Fruit fly (Drosophila melanogaster) whole organism, embryonic: Measurements from ENCODE around the gene CG43998.

Source experiments
- ATbp ChIP-seq: fragments of 200-800 bp; sonication (Bioruptor generic); optimal IDR thresholded peaks from 2 replicates; lab custom pipeline; 2017; ENCODE audit warnings: missing biosample characterization, mild to moderate bottlenecking, missing genetic modification characterization, missing genetic modification reagents
- BEAF-32 ChIP-seq: fragments of 200-800 bp; sonication (Bioruptor generic); optimal IDR thresholded peaks from 3 replicates; lab custom pipeline; 2017; ENCODE audit warnings: missing biosample characterization, missing genetic modification characterization, mild to moderate bottlenecking, moderate library complexity, missing genetic modification reagents
- Blimp-1 ChIP-seq: fragments of 200-800 bp; sonication (Bioruptor generic); optimal IDR thresholded peaks from 3 replicates; lab custom pipeline; 2018; ENCODE audit warnings: missing biosample characterization, missing genetic modification characterization, mild to moderate bottlenecking, moderate library complexity, missing genetic modification reagents
- CG10366 ChIP-seq: fragments of 200-800 bp; sonication (Bioruptor generic); IDR thresholded peaks from 2 replicates; pipeline ENCODE4 v1.3.6; 2022; ENCODE audit warnings: missing biosample characterization, missing genetic modification characterization
- CG12155 ChIP-seq: fragments of 200-800 bp; sonication (Bioruptor generic); optimal IDR thresholded peaks from 3 replicates; lab custom pipeline; 2016; ENCODE audit warnings: missing biosample characterization, missing genetic modification characterization
- CG12219 ChIP-seq: fragments of 200-800 bp; sonication (Bioruptor generic); optimal IDR thresholded peaks from 3 replicates; lab custom pipeline; 2018; ENCODE audit warnings: missing biosample characterization, mild to moderate bottlenecking, missing genetic modification characterization
- CG13123 ChIP-seq: fragments of 200-800 bp; sonication (Bioruptor generic); optimal IDR thresholded peaks from 2 replicates; lab custom pipeline; 2016; ENCODE audit warnings: missing biosample characterization, missing genetic modification characterization
- CG13624 ChIP-seq: fragments of 200-800 bp; sonication (Bioruptor generic); optimal IDR thresholded peaks from 2 replicates; lab custom pipeline; 2016; ENCODE audit warnings: missing biosample characterization, missing genetic modification characterization
- CG17568 ChIP-seq: fragments of 200-800 bp; sonication (Bioruptor generic); optimal IDR thresholded peaks from 2 replicates; lab custom pipeline; 2018; ENCODE audit warnings: missing biosample characterization, mild to moderate bottlenecking, missing genetic modification characterization, moderate library complexity
- CG18262 ChIP-seq: fragments of 200-800 bp; optimal IDR thresholded peaks from 3 replicates; lab custom pipeline; 2019; ENCODE audit warnings: missing biosample characterization, mild to moderate bottlenecking, missing genetic modification characterization, moderate library complexity
- CG31365 ChIP-seq: fragments of 200-800 bp; sonication (Bioruptor generic); optimal IDR thresholded peaks from 2 replicates; lab custom pipeline; 2018; ENCODE audit warnings: missing biosample characterization, mild to moderate bottlenecking, missing genetic modification characterization
- CG34224 ChIP-seq: fragments of 200-800 bp; sonication (Bioruptor generic); IDR thresholded peaks from 3 replicates; pipeline ENCODE4 v1.3.6; 2022; ENCODE audit warnings: missing biosample characterization, missing genetic modification characterization; ENCODE audit not compliant: partially characterized antibody
- CG3726 ChIP-seq: fragments of 200-800 bp; sonication (Bioruptor generic); IDR thresholded peaks from 3 replicates; pipeline ENCODE4, ENCODE4 v1.3.6; 2022; ENCODE audit warnings: missing biosample characterization, missing genetic modification characterization
- CG6791 ChIP-seq: fragments of 200-800 bp; sonication (Bioruptor generic); IDR thresholded peaks from 3 replicates; pipeline ENCODE4 v1.3.6; 2022; ENCODE audit warnings: missing biosample characterization, missing genetic modification characterization; ENCODE audit not compliant: partially characterized antibody
- CG7963 ChIP-seq: fragments of 200-800 bp; sonication (Bioruptor generic); IDR thresholded peaks from 3 replicates; pipeline ENCODE4 v1.3.6; 2022; ENCODE audit warnings: missing biosample characterization, missing genetic modification characterization; ENCODE audit not compliant: partially characterized antibody
- CG8388 ChIP-seq: fragments of 200-800 bp; sonication (Bioruptor generic); optimal IDR thresholded peaks from 2 replicates; lab custom pipeline; 2019; ENCODE audit warnings: missing biosample characterization, mild to moderate bottlenecking, missing genetic modification characterization, moderate library complexity
- CG9932 ChIP-seq: fragments of 200-800 bp; sonication (Bioruptor generic); IDR thresholded peaks from 2 replicates; pipeline ENCODE4 v1.3.6; 2022; ENCODE audit warnings: missing biosample characterization, missing genetic modification characterization
- Chrac-16 ChIP-seq: fragments of 200-800 bp; sonication (Bioruptor generic); optimal IDR thresholded peaks from 3 replicates; lab custom pipeline; 2016; ENCODE audit warnings: missing biosample characterization, missing genetic modification characterization
- Dek ChIP-seq: fragments of 200-800 bp; sonication (Bioruptor generic); optimal IDR thresholded peaks from 3 replicates; lab custom pipeline; 2019; ENCODE audit warnings: missing biosample characterization, mild to moderate bottlenecking, missing genetic modification characterization, moderate library complexity
- Doc3 ChIP-seq: fragments of 200-800 bp; sonication (Bioruptor generic); IDR thresholded peaks from 3 replicates; pipeline ENCODE4 v1.3.6; 2022; ENCODE audit warnings: missing biosample characterization, missing genetic modification characterization; ENCODE audit not compliant: partially characterized antibody
- Dp ChIP-seq: fragments of 200-800 bp; sonication (Bioruptor generic); optimal IDR thresholded peaks from 2 replicates; lab custom pipeline; 2018; ENCODE audit warnings: missing biosample characterization, mild to moderate bottlenecking, missing genetic modification characterization, moderate library complexity
- E2f1 ChIP-seq: fragments of 200-800 bp; sonication (Bioruptor generic); IDR thresholded peaks from 2 replicates; pipeline ENCODE4 v1.3.6; 2022; ENCODE audit warnings: missing biosample characterization, missing genetic modification characterization
- ERR ChIP-seq: fragments of 200-800 bp; sonication (Bioruptor generic); optimal IDR thresholded peaks from 2 replicates; lab custom pipeline; 2016; ENCODE audit warnings: missing biosample characterization, missing genetic modification characterization
- Ets97D ChIP-seq: fragments of 200-800 bp; sonication (Bioruptor generic); optimal IDR thresholded peaks from 3 replicates; lab custom pipeline; 2016; ENCODE audit warnings: missing biosample characterization, missing genetic modification characterization
- HLH54F ChIP-seq: fragments of 200-800 bp; sonication (Bioruptor generic); optimal IDR thresholded peaks from 3 replicates; lab custom pipeline; 2016; ENCODE audit warnings: missing biosample characterization, missing genetic modification characterization
- HmgD ChIP-seq: fragments of 200-800 bp; sonication (Bioruptor generic); optimal IDR thresholded peaks from 3 replicates; lab custom pipeline; 2016; ENCODE audit warnings: missing biosample characterization, missing genetic modification characterization
- Hr78 ChIP-seq, 2 experiments: fragments of 200-800 bp in 1 of 2; fragments of >200 bp in 1 of 2; sonication (Bioruptor generic) in 1 of 2; optimal IDR thresholded peaks; 2 replicates each; lab custom pipeline; 2017 to 2019; ENCODE audit warnings: missing biosample characterization in 2 of 2, missing genetic modification characterization in 2 of 2, mild to moderate bottlenecking in 1 of 2, moderate library complexity in 1 of 2
- MTF-1 ChIP-seq: fragments of 200-800 bp; sonication (Bioruptor generic); optimal IDR thresholded peaks from 2 replicates; lab custom pipeline; 2018; ENCODE audit warnings: missing biosample characterization, mild to moderate bottlenecking, missing genetic modification characterization, borderline replicate concordance
- Sin3A ChIP-seq: fragments of >200 bp; optimal IDR thresholded peaks from 2 replicates; lab custom pipeline; 2018
- ap ChIP-seq: fragments of 200-800 bp; sonication (Bioruptor generic); IDR thresholded peaks from 2 replicates; pipeline ENCODE4 v1.3.6; 2022; ENCODE audit warnings: missing biosample characterization, missing genetic modification characterization
- ase ChIP-seq: fragments of 200-800 bp; sonication (Bioruptor generic); IDR thresholded peaks from 3 replicates; pipeline ENCODE4 v1.3.6; 2022; ENCODE audit warnings: missing biosample characterization, missing genetic modification characterization
- ash1 ChIP-seq: fragments of 200-800 bp; sonication (Bioruptor generic); optimal IDR thresholded peaks from 2 replicates; lab custom pipeline; 2018; ENCODE audit warnings: missing biosample characterization, mild to moderate bottlenecking, missing genetic modification characterization
- bab2 ChIP-seq: fragments of 200-800 bp; sonication (Bioruptor generic); optimal IDR thresholded peaks from 2 replicates; lab custom pipeline; 2016; ENCODE audit warnings: missing biosample characterization, missing genetic modification characterization
- cg ChIP-seq: fragments of 200-800 bp; sonication (Bioruptor generic); optimal IDR thresholded peaks from 3 replicates; lab custom pipeline; 2019; ENCODE audit warnings: missing biosample characterization, mild to moderate bottlenecking, missing genetic modification characterization, moderate library complexity
- ci ChIP-seq: fragments of 200-800 bp; sonication (Bioruptor generic); IDR thresholded peaks from 3 replicates; pipeline ENCODE4 v1.3.6; 2022; ENCODE audit warnings: missing biosample characterization, missing genetic modification characterization
- corto ChIP-seq: fragments of 200-800 bp; sonication (Bioruptor generic); optimal IDR thresholded peaks from 2 replicates; lab custom pipeline; 2016; ENCODE audit warnings: missing biosample characterization, mild to moderate bottlenecking, missing genetic modification characterization, moderate library complexity
- crol ChIP-seq: fragments of 200-800 bp; sonication (Bioruptor generic); IDR thresholded peaks from 2 replicates; pipeline ENCODE4 v1.3.6; 2022; ENCODE audit warnings: missing biosample characterization, missing genetic modification characterization
- danr ChIP-seq: fragments of 200-800 bp; sonication (Bioruptor generic); IDR thresholded peaks from 2 replicates; pipeline ENCODE4 v1.3.6; 2022; ENCODE audit warnings: missing biosample characterization, missing genetic modification characterization
- fd64A ChIP-seq: fragments of 200-800 bp; sonication (Bioruptor generic); optimal IDR thresholded peaks from 3 replicates; lab custom pipeline; 2018; ENCODE audit warnings: missing biosample characterization, mild to moderate bottlenecking, missing genetic modification characterization
- fd96Cb ChIP-seq: fragments of 200-800 bp; sonication (Bioruptor generic); optimal IDR thresholded peaks from 2 replicates; lab custom pipeline; 2018; ENCODE audit warnings: missing biosample characterization, mild to moderate bottlenecking, missing genetic modification characterization, moderate library complexity
- gcm ChIP-seq: fragments of 200-800 bp; sonication (Bioruptor generic); optimal IDR thresholded peaks from 2 replicates; lab custom pipeline; 2019; ENCODE audit warnings: missing biosample characterization, mild to moderate bottlenecking, missing genetic modification characterization, moderate library complexity
- jumu ChIP-seq: fragments of 200-800 bp; sonication (Bioruptor generic); optimal IDR thresholded peaks from 3 replicates; lab custom pipeline; 2016; ENCODE audit warnings: missing biosample characterization, missing genetic modification characterization
- kni ChIP-seq: fragments of 200-800 bp; sonication (Bioruptor generic); optimal IDR thresholded peaks from 3 replicates; lab custom pipeline; 2017; ENCODE audit warnings: mild to moderate bottlenecking, missing biosample characterization, missing genetic modification reagents, missing genetic modification characterization
- lov ChIP-seq, 2 experiments: fragments of 200-800 bp in 1 of 2; fragments of >200 bp in 1 of 2; sonication (Bioruptor generic) in 1 of 2; IDR thresholded peaks in 1 of 2; optimal IDR thresholded peaks in 1 of 2; 2 replicates in 1 of 2; 3 replicates in 1 of 2; pipeline versions ENCODE4 v1.3.6 to Lab custom; 2017 to 2022; ENCODE audit warnings: missing biosample characterization in 1 of 2, missing genetic modification characterization in 1 of 2
- sob ChIP-seq: fragments of 200-800 bp; sonication (Bioruptor generic); IDR thresholded peaks from 2 replicates; pipeline ENCODE4 v1.3.6; 2022; ENCODE audit warnings: missing biosample characterization, missing genetic modification characterization
- toy ChIP-seq: fragments of 200-800 bp; sonication (Bioruptor generic); IDR thresholded peaks from 2 replicates; pipeline ENCODE4 v1.3.6; 2022; ENCODE audit warnings: missing biosample characterization, missing genetic modification characterization
- trh ChIP-seq: fragments of 200-800 bp; sonication (Bioruptor generic); optimal IDR thresholded peaks from 2 replicates; lab custom pipeline; 2016; ENCODE audit warnings: missing biosample characterization, missing genetic modification characterization
- vnd ChIP-seq: fragments of 200-800 bp; sonication (Bioruptor generic); IDR thresholded peaks from 3 replicates; pipeline ENCODE4 v1.3.6; 2022; ENCODE audit warnings: missing biosample characterization, missing genetic modification characterization; ENCODE audit not compliant: partially characterized antibody
- vvl ChIP-seq: fragments of 200-800 bp; sonication (Bioruptor generic); IDR thresholded peaks from 2 replicates; pipeline ENCODE4 v1.3.6; 2022; ENCODE audit warnings: missing biosample characterization, missing genetic modification characterization

The CG43998 gene

dm6 chr3R:23971208-23971607, 42.4 kb upstream of the CG43998 start:
- TF ChIP-seq lov (optimal IDR thresholded peaks at IDR 0.05; lab: Kevin White, UChicago) (no peak), lov (GFP tag; IDR thresholded peaks at IDR 0.05; lab: Robert Waterston, UW) (no peak), Hr78 (GFP tag; optimal IDR thresholded peaks at IDR 0.05; lab: Kevin White, UChicago) (peak in 1 of 2 experiments; percentile 43), kni (GFP tag; lab: Kevin White, UChicago) (no peak), sob (GFP tag; lab: Robert Waterston, UW) (no peak), HmgD (GFP tag; lab: Kevin White, UChicago) (no peak), ci (GFP tag; lab: Robert Waterston, UW) (peak; percentile 51; the same call in 1 of the 3 replicates), fd96Cb (tag; lab: Kevin White, UChicago) (no peak), ATbp (GFP tag; lab: Kevin White, UChicago) (peak; percentile 31), fd64A (peak; percentile 11), CG3726 (GFP tag; lab: Robert Waterston, UW) (no peak), danr (GFP tag; lab: Robert Waterston, UW) (no peak), Dek (tag; lab: Kevin White, UChicago) (no peak), cg (GFP tag; lab: Kevin White, UChicago) (peak; percentile 60), ERR (GFP tag; lab: Kevin White, UChicago) (no peak), crol (peak; percentile 81), vvl (GFP tag; lab: Robert Waterston, UW) (peak; percentile 33; the same call in 1 of the 2 replicates), MTF-1 (GFP tag; lab: Kevin White, UChicago) (peak; percentile 11), Blimp-1 (GFP tag; lab: Kevin White, UChicago) (peak; percentile 34), corto (GFP tag; lab: Kevin White, UChicago) (no peak), CG31365 (tag; lab: Kevin White, UChicago) (peak; percentile 89)

dm6 chr3R:23969449-23969848, 40.6 kb upstream of the CG43998 start:
- TF ChIP-seq CG9932 (GFP tag; lab: Robert Waterston, UW) (peak; percentile 60), CG13624 (no peak), Doc3 (no peak), HLH54F (GFP tag; lab: Kevin White, UChicago) (no peak), toy (no peak), CG12155 (no peak), CG18262 (tag; lab: Kevin White, UChicago) (peak; percentile 49), ap (GFP tag; lab: Robert Waterston, UW) (no peak; the same call in 1 of the 2 replicates), CG7963 (no peak), MTF-1 (GFP tag; lab: Kevin White, UChicago) (no peak), CG8388 (GFP tag; lab: Kevin White, UChicago) (peak; percentile 47), Chrac-16 (GFP tag; lab: Kevin White, UChicago) (no peak), CG12219 (no peak), BEAF-32 (no peak), jumu (GFP tag; lab: Kevin White, UChicago) (no peak), CG10366 (peak; percentile 53), vnd (GFP tag; lab: Robert Waterston, UW) (no peak), bab2 (GFP tag; lab: Kevin White, UChicago) (no peak), gcm (peak; percentile 47), E2f1 (0 out of 2 replicates have a peak, but pooled peaks have one; percentile 25), ase (GFP tag; lab: Robert Waterston, UW) (peak; percentile 58; the same call in 1 of the 3 replicates), CG6791 (GFP tag; lab: Robert Waterston, UW) (no peak), Ets97D (GFP tag; lab: Kevin White, UChicago) (no peak), trh (no peak), CG17568 (GFP tag; lab: Kevin White, UChicago) (no peak), CG34224 (GFP tag; lab: Robert Waterston, UW) (no peak), CG13123 (GFP tag; lab: Kevin White, UChicago) (no peak), Sin3A (lab: Kevin White, UChicago) (no peak), ash1 (GFP tag; lab: Kevin White, UChicago) (no peak), Dp (GFP tag; lab: Kevin White, UChicago) (no peak)
